Fruit fly (Drosophila melanogaster): ENCODE results near the gene Vps45.

Vps45 gene

dm6 chr3R:9559413-9560014 is 4.2 kb upstream of the Vps45 start, which contains the start of the genes AP-1mu and MBD-like (continued):
- TF ChIP-seq Scr (GFP tag; IDR thresholded peaks at IDR 0.05; ENCODE audit: partially characterized antibody) (peak; percentile 56), pzg (GFP tag; optimal IDR thresholded peaks at IDR 0.05) (peak; percentile 78), Trl (optimal IDR thresholded peaks at IDR 0.05) (no peak), Trl (GFP tag; optimal IDR thresholded peaks at IDR 0.05) (peak; percentile 79), CG32772 (GFP tag; IDR thresholded peaks at IDR 0.05) (peak; percentile 64), gcm (GFP tag; optimal IDR thresholded peaks at IDR 0.05) (peak; percentile 38), eve (GFP tag; optimal IDR thresholded peaks at IDR 0.05) (no peak), Vsx1 (GFP tag; optimal IDR thresholded peaks at IDR 0.05) (no peak), CG6813 (GFP tag; optimal IDR thresholded peaks at IDR 0.05) (no peak), crol (GFP tag; IDR thresholded peaks at IDR 0.05) (no peak), jigr1 (GFP tag; IDR thresholded peaks at IDR 0.05) (no peak), CG32767 (GFP tag; IDR thresholded peaks at IDR 0.05) (0 out of 2 replicates have a peak, but pooled peaks have one; percentile 45), Mrtf (GFP tag; IDR thresholded peaks at IDR 0.05) (peak; percentile 14; the same call in 1 of the 3 replicates), CG17912 (GFP tag; optimal IDR thresholded peaks at IDR 0.05) (peak; percentile 33), CG13775 (GFP tag; optimal IDR thresholded peaks at IDR 0.05) (peak; percentile 79), nerfin-2 (GFP tag; IDR thresholded peaks at IDR 0.05; ENCODE audit: partially characterized antibody) (no peak), amos (GFP tag; IDR thresholded peaks at IDR 0.05; ENCODE audit: partially characterized antibody) (peak; percentile 29; the same call in 1 of the 2 replicates), Asciz (GFP tag; optimal IDR thresholded peaks at IDR 0.05) (no peak), Adf1 (GFP tag; IDR thresholded peaks at IDR 0.05) (peak; percentile 33; the same call in 1 of the 2 replicates), CG3838 (GFP tag; optimal IDR thresholded peaks at IDR 0.05) (no peak), CG4854 (GFP tag; optimal IDR thresholded peaks at IDR 0.05) (peak; percentile 58), dan (GFP tag; IDR thresholded peaks at IDR 0.05) (0 out of 2 replicates have a peak, but pooled peaks have one; percentile 16), CG9215 (GFP tag; IDR thresholded peaks at IDR 0.05) (peak; percentile 66), grau (tag; optimal IDR thresholded peaks at IDR 0.05) (peak; percentile 69), h (optimal IDR thresholded peaks at IDR 0.05) (no peak), Stat92E (GFP tag; optimal IDR thresholded peaks at IDR 0.05) (no peak), CG6654 (GFP tag; optimal IDR thresholded peaks at IDR 0.05) (no peak), pros (GFP tag; optimal IDR thresholded peaks at IDR 0.05) (no peak), br (optimal IDR thresholded peaks at IDR 0.05) (no peak), CG16813 (GFP tag; IDR thresholded peaks at IDR 0.05; ENCODE audit: partially characterized antibody) (peak; percentile 42; the same call in 1 of the 3 replicates), Hand (GFP tag; optimal IDR thresholded peaks at IDR 0.05) (no peak), Awh (GFP tag; IDR thresholded peaks at IDR 0.05) (no peak), CG31224 (GFP tag; IDR thresholded peaks at IDR 0.05) (peak; percentile 49), CG11398 (GFP tag; optimal IDR thresholded peaks at IDR 0.05) (peak; percentile 34), pita (GFP tag; optimal IDR thresholded peaks at IDR 0.05) (no peak), CG5180 (GFP tag; optimal IDR thresholded peaks at IDR 0.05) (no peak), CG10543 (GFP tag; optimal IDR thresholded peaks at IDR 0.05) (peak; percentile 64), CG8924 (tag; optimal IDR thresholded peaks at IDR 0.05) (peak; percentile 63), CG16863 (GFP tag; optimal IDR thresholded peaks at IDR 0.05) (peak; percentile 45), CG10565 (GFP tag; optimal IDR thresholded peaks at IDR 0.05) (no peak), HLH3B (GFP tag; IDR thresholded peaks at IDR 0.05) (peak; percentile 40; the same call in 1 of the 2 replicates), slbo (GFP tag; IDR thresholded peaks at IDR 0.05) (peak; percentile 80), CG10209 (GFP tag; optimal IDR thresholded peaks at IDR 0.05) (peak; percentile 67), lilli (GFP tag; optimal IDR thresholded peaks at IDR 0.05) (peak; percentile 85), CG17361 (GFP tag; IDR thresholded peaks at IDR 0.05) (peak; percentile 76), en (GFP tag; optimal IDR thresholded peaks at IDR 0.05) (peak; percentile 38), Dfd (GFP tag; optimal IDR thresholded peaks at IDR 0.05) (no peak), B-H2 (GFP tag; optimal IDR thresholded peaks at IDR 0.05) (peak; percentile 71), CG4820 (GFP tag; optimal IDR thresholded peaks at IDR 0.05) (peak; percentile 59), bsh (GFP tag; optimal IDR thresholded peaks at IDR 0.05) (peak in 1 of 2 experiments; percentile 50)

All from whole organism, embryonic.